Worm (Caenorhabditis elegans) whole organism, L3 larva: ENCODE results near the gene fbxa-79.

Source experiments
- R02D3.7 ChIP-seq: fragments of 150-350 bp; optimal IDR thresholded peaks from 2 replicates; lab custom pipeline; 2014; ENCODE audit warnings: missing biosample characterization, missing genetic modification characterization
- ZK546.5 ChIP-seq: sonication (generic microtip); optimal IDR thresholded peaks from 2 replicates; lab custom pipeline; 2017; ENCODE audit warnings: missing biosample characterization, missing genetic modification characterization
- ama-1 ChIP-seq: fragments of 150-350 bp; optimal IDR thresholded peaks from 2 replicates; lab custom pipeline; 2018
- jun-1 ChIP-seq: fragments of 150-350 bp; optimal IDR thresholded peaks from 2 replicates; lab custom pipeline; 2014; ENCODE audit warnings: missing biosample characterization, missing genetic modification reagents, missing genetic modification characterization
- lin-15B ChIP-seq: fragments of 150-350 bp; optimal IDR thresholded peaks from 2 replicates; lab custom pipeline; 2014; ENCODE audit warnings: missing biosample characterization, missing genetic modification characterization
- lin-39 ChIP-seq: fragments of 150-350 bp; optimal IDR thresholded peaks from 2 replicates; lab custom pipeline; 2018; ENCODE audit warnings: missing biosample characterization, missing genetic modification reagents, missing genetic modification characterization
- nhr-237 ChIP-seq: fragments of 150-350 bp; optimal IDR thresholded peaks from 2 replicates; lab custom pipeline; 2014; ENCODE audit warnings: missing biosample characterization, missing genetic modification characterization
- nhr-25 ChIP-seq: sonication (generic microtip); optimal IDR thresholded peaks from 2 replicates; lab custom pipeline; 2017; ENCODE audit warnings: missing biosample characterization, missing genetic modification characterization
- nhr-28 ChIP-seq: fragments of 150-350 bp; optimal IDR thresholded peaks from 2 replicates; lab custom pipeline; 2014; ENCODE audit warnings: missing biosample characterization, missing genetic modification characterization
- nhr-77 ChIP-seq: fragments of 150-350 bp; optimal IDR thresholded peaks from 2 replicates; lab custom pipeline; 2014; ENCODE audit warnings: missing biosample characterization, missing genetic modification characterization
- unc-62 ChIP-seq: fragments of 150-350 bp; sonication (generic microtip); optimal IDR thresholded peaks from 4 replicates; lab custom pipeline; 2014; ENCODE audit warnings: missing biosample characterization, missing genetic modification reagents, missing genetic modification characterization
- zag-1 ChIP-seq: fragments of 150-350 bp; optimal IDR thresholded peaks from 2 replicates; lab custom pipeline; 2014; ENCODE audit warnings: missing biosample characterization, missing genetic modification characterization

DNA sequence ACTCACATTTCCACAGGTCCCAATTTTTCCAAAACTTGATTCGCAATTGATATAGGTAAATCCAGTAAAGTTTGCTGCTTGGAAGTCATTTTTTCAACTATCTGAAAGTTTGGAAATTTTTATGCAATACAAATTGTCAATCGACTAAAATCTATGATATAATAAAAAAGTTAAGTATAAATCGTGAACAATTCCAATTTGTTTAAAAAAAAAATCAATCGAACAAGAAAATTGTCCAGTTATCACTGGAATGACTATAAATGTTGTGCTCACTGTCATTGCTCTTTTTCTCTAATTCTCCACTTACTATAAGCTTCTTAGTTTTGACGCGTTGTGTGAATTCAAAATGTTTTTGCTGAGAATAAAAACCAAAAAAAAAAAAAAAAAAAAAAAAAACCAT lies 38.9 kb downstream of the fbxa-79 start, which contains the start of gene fbxa-32:
- TF ChIP-seq R02D3.7 (no peak), nhr-25 (tag; lab: Kevin White, UChicago) (no peak), zag-1 (tag; lab: Kevin White, UChicago) (no peak), lin-15B (tag; lab: Kevin White, UChicago) (no peak), ZK546.5 (no peak), unc-62 (no peak), nhr-237 (tag; lab: Kevin White, UChicago) (no peak), lin-39 (tag; lab: Kevin White, UChicago) (no peak), nhr-77 (no peak), ama-1 (lab: Kevin White, UChicago) (no peak), jun-1 (tag; lab: Kevin White, UChicago) (no peak), nhr-28 (no peak)
